Worm (Caenorhabditis elegans) whole organism, mixed stage, embryonic: Measurements from ENCODE around the gene flp-10.

Experiments used
- elt-3 ChIP-seq: fragments of 150-350 bp; optimal IDR thresholded peaks from 2 replicates; lab custom pipeline; 2014; ENCODE audit warnings: missing biosample characterization, missing genetic modification characterization
- flh-1 ChIP-seq: fragments of 200-800 bp; sonication (Bioruptor generic); optimal IDR thresholded peaks from 2 replicates; lab custom pipeline; 2018; ENCODE audit warnings: mild to moderate bottlenecking, missing genetic modification characterization, moderate library complexity, missing compliant biosample characterization
- ham-2 ChIP-seq: fragments of 200-800 bp; sonication (Bioruptor generic); optimal IDR thresholded peaks from 2 replicates; lab custom pipeline; 2018; ENCODE audit warnings: mild to moderate bottlenecking, missing genetic modification characterization, missing compliant biosample characterization
- lin-13 ChIP-seq: fragments of 150-350 bp; optimal IDR thresholded peaks from 2 replicates; lab custom pipeline; 2014; ENCODE audit warnings: missing biosample characterization, missing genetic modification characterization
- mab-5 ChIP-seq: fragments of 150-350 bp; optimal IDR thresholded peaks from 2 replicates; lab custom pipeline; 2014; ENCODE audit warnings: missing biosample characterization, missing genetic modification characterization
- mep-1 ChIP-seq: fragments of 150-350 bp; optimal IDR thresholded peaks from 2 replicates; lab custom pipeline; 2017; ENCODE audit warnings: missing biosample characterization, missing genetic modification reagents, missing genetic modification characterization, inconsistent platforms
- nhr-2 ChIP-seq: fragments of 150-350 bp; optimal IDR thresholded peaks from 2 replicates; lab custom pipeline; 2014; ENCODE audit warnings: missing biosample characterization, missing genetic modification characterization
- nhr-76 ChIP-seq: sonication (generic microtip); optimal IDR thresholded peaks from 2 replicates; lab custom pipeline; 2017; ENCODE audit warnings: missing biosample characterization, missing genetic modification characterization
- pha-4 ChIP-seq: fragments of 150-350 bp; optimal IDR thresholded peaks from 2 replicates; lab custom pipeline; 2018; ENCODE audit warnings: missing biosample characterization, missing genetic modification reagents, missing genetic modification characterization
- snpc-4 ChIP-seq: fragments of 150-350 bp; optimal IDR thresholded peaks from 2 replicates; lab custom pipeline; 2014; ENCODE audit warnings: missing biosample characterization, missing genetic modification characterization
- unc-62 ChIP-seq: fragments of 150-350 bp; optimal IDR thresholded peaks from 2 replicates; lab custom pipeline; 2014; ENCODE audit warnings: missing biosample characterization, missing genetic modification reagents, missing genetic modification characterization
- ztf-11 ChIP-seq: fragments of 150-350 bp; optimal IDR thresholded peaks from 2 replicates; lab custom pipeline; 2014; ENCODE audit warnings: missing biosample characterization, missing genetic modification characterization

ce11 chrIV:7829275-7829938, 39.3 kb upstream of the flp-10 start, which contains the start of gene C06A6.4:
- TF ChIP-seq mep-1 (tag; lab: Kevin White, UChicago) (no peak), pha-4 (tag; lab: Kevin White, UChicago) (no peak), unc-62 (no peak), mab-5 (tag; lab: Kevin White, UChicago) (no peak), lin-13 (tag; lab: Kevin White, UChicago) (no peak), nhr-76 (tag; lab: Kevin White, UChicago) (no peak), nhr-2 (no peak), ztf-11 (tag; lab: Kevin White, UChicago) (no peak), elt-3 (tag; lab: Kevin White, UChicago) (no peak), ham-2 (no peak), flh-1 (GFP tag; lab: Kevin White, UChicago) (no peak), snpc-4 (tag; lab: Kevin White, UChicago) (no peak)
